Fruit fly (Drosophila melanogaster) whole organism, pupa: ENCODE results near the gene CG13039.

Source experiments
- CG10348 ChIP-seq: fragments of 200-800 bp; sonication (Bioruptor generic); IDR thresholded peaks from 2 replicates; pipeline ENCODE4 v1.3.6; 2022; ENCODE audit warnings: missing biosample characterization, missing genetic modification characterization
- CG12605 ChIP-seq: fragments of 200-800 bp; sonication (Bioruptor generic); IDR thresholded peaks from 2 replicates; pipeline ENCODE4 v1.3.6; 2022; ENCODE audit warnings: missing biosample characterization, missing genetic modification characterization
- CG13204 ChIP-seq: fragments of 200-800 bp; sonication (Bioruptor generic); optimal IDR thresholded peaks from 2 replicates; lab custom pipeline; 2018; ENCODE audit warnings: missing biosample characterization, mild to moderate bottlenecking, missing genetic modification characterization, moderate library complexity
- CG14655 ChIP-seq: fragments of 200-800 bp; sonication (Bioruptor generic); optimal IDR thresholded peaks from 3 replicates; lab custom pipeline; 2017; ENCODE audit warnings: mild to moderate bottlenecking, missing biosample characterization, missing genetic modification reagents, missing genetic modification characterization
- CG15710 ChIP-seq: fragments of 200-800 bp; sonication (Bioruptor generic); optimal IDR thresholded peaks from 2 replicates; lab custom pipeline; 2018; ENCODE audit warnings: missing biosample characterization, mild to moderate bottlenecking, missing genetic modification characterization, moderate library complexity
- CG17806 ChIP-seq: fragments of 200-800 bp; sonication (Bioruptor generic); optimal IDR thresholded peaks from 2 replicates; lab custom pipeline; 2018; ENCODE audit warnings: missing biosample characterization, mild to moderate bottlenecking, missing genetic modification characterization, moderate library complexity
- CG32121 ChIP-seq: fragments of 200-800 bp; sonication (Bioruptor generic); IDR thresholded peaks from 2 replicates; pipeline ENCODE4 v1.3.6; 2022; ENCODE audit warnings: missing biosample characterization, missing genetic modification characterization
- CG34367 ChIP-seq: fragments of 200-800 bp; sonication (Bioruptor generic); optimal IDR thresholded peaks from 2 replicates; lab custom pipeline; 2018; ENCODE audit warnings: missing biosample characterization, mild to moderate bottlenecking, missing genetic modification characterization
- CG4496 ChIP-seq: fragments of 200-800 bp; sonication (Bioruptor generic); IDR thresholded peaks from 3 replicates; pipeline ENCODE4 v1.3.6; 2022; ENCODE audit warnings: missing biosample characterization, missing genetic modification characterization
- CG8159 ChIP-seq: fragments of 200-800 bp; sonication (Bioruptor generic); optimal IDR thresholded peaks from 3 replicates; lab custom pipeline; 2018; ENCODE audit warnings: missing biosample characterization, mild to moderate bottlenecking, missing genetic modification characterization, moderate library complexity
- CG8301 ChIP-seq: fragments of 200-800 bp; sonication (Bioruptor generic); optimal IDR thresholded peaks from 2 replicates; lab custom pipeline; 2018; ENCODE audit warnings: missing biosample characterization, mild to moderate bottlenecking, missing genetic modification characterization
- CG9948 ChIP-seq: fragments of 200-800 bp; sonication (Bioruptor generic); optimal IDR thresholded peaks from 2 replicates; lab custom pipeline; 2018; ENCODE audit warnings: missing biosample characterization, mild to moderate bottlenecking, missing genetic modification characterization, moderate library complexity
- D1 ChIP-seq: fragments of 200-800 bp; sonication (Bioruptor generic); optimal IDR thresholded peaks from 2 replicates; lab custom pipeline; 2018; ENCODE audit warnings: missing biosample characterization, mild to moderate bottlenecking, missing genetic modification characterization, moderate library complexity
- EcR ChIP-seq: fragments of 200-800 bp; sonication (Bioruptor generic); optimal IDR thresholded peaks from 3 replicates; lab custom pipeline; 2019; ENCODE audit warnings: missing biosample characterization, missing genetic modification characterization, mild to moderate bottlenecking, moderate library complexity, missing genetic modification reagents
- Ets98B ChIP-seq: fragments of 200-800 bp; sonication (Bioruptor generic); IDR thresholded peaks from 2 replicates; pipeline ENCODE4 v1.3.6; 2022; ENCODE audit warnings: missing biosample characterization, missing genetic modification characterization
- Pif1A ChIP-seq: fragments of 200-800 bp; sonication (Bioruptor generic); optimal IDR thresholded peaks from 3 replicates; lab custom pipeline; 2016; ENCODE audit warnings: missing biosample characterization, missing genetic modification characterization
- Pif1B ChIP-seq: fragments of 200-800 bp; sonication (Bioruptor generic); optimal IDR thresholded peaks from 3 replicates; lab custom pipeline; 2016; ENCODE audit warnings: missing biosample characterization, missing genetic modification characterization
- Snoo ChIP-seq: fragments of 200-800 bp; sonication (Bioruptor generic); optimal IDR thresholded peaks from 3 replicates; lab custom pipeline; 2017; ENCODE audit warnings: missing biosample characterization, mild to moderate bottlenecking, missing genetic modification characterization, inconsistent platforms
- fd96Ca ChIP-seq: fragments of 200-800 bp; sonication (Bioruptor generic); IDR thresholded peaks from 3 replicates; pipeline ENCODE4 v1.3.6; 2022; ENCODE audit warnings: missing biosample characterization, missing genetic modification characterization
- gl ChIP-seq: fragments of 200-800 bp; sonication (Bioruptor generic); optimal IDR thresholded peaks from 2 replicates; lab custom pipeline; 2018; ENCODE audit warnings: missing biosample characterization, mild to moderate bottlenecking, missing genetic modification characterization
- rn ChIP-seq: fragments of 200-800 bp; sonication (Bioruptor generic); IDR thresholded peaks from 2 replicates; pipeline ENCODE4 v1.3.6; 2022; ENCODE audit warnings: missing biosample characterization, missing genetic modification characterization

The CG13039 gene

DNA sequence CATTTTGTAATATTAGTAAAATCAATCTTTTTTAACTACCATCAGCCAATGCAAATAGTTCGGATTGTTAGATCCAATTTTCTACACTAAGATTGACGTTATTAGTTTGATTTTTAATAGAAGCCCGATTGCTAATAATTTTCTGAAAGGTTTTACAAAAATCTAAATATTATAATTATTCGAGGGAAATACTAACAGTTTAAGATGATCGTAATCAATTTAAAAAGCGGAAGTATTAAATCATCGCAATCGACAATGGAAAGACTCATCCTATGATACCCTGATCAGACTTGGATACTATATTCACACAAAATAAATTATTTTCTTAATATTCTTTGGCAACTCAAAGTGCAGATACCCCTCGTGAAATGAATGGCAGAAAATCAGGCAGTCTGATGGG, 31.3 kb upstream of the CG13039 start:
- TF ChIP-seq CG8159 (tag; lab: Kevin White, UChicago) (peak; percentile 62), Pif1B (GFP tag; lab: Kevin White, UChicago) (no peak), CG12605 (GFP tag; lab: Robert Waterston, UW) (no peak), Ets98B (no peak), CG15710 (tag; lab: Kevin White, UChicago) (peak; percentile 16), D1 (peak; percentile 52), Pif1A (GFP tag; lab: Kevin White, UChicago) (no peak), CG34367 (tag; lab: Kevin White, UChicago) (no peak), CG14655 (GFP tag; lab: Kevin White, UChicago) (no peak), Snoo (tag; lab: Kevin White, UChicago) (no peak), CG32121 (GFP tag; lab: Robert Waterston, UW) (no peak), CG13204 (GFP tag; lab: Kevin White, UChicago) (no peak), CG9948 (tag; lab: Kevin White, UChicago) (peak; percentile 27), fd96Ca (no peak), rn (no peak), CG17806 (tag; lab: Kevin White, UChicago) (no peak), CG10348 (GFP tag; lab: Robert Waterston, UW) (no peak)

DNA sequence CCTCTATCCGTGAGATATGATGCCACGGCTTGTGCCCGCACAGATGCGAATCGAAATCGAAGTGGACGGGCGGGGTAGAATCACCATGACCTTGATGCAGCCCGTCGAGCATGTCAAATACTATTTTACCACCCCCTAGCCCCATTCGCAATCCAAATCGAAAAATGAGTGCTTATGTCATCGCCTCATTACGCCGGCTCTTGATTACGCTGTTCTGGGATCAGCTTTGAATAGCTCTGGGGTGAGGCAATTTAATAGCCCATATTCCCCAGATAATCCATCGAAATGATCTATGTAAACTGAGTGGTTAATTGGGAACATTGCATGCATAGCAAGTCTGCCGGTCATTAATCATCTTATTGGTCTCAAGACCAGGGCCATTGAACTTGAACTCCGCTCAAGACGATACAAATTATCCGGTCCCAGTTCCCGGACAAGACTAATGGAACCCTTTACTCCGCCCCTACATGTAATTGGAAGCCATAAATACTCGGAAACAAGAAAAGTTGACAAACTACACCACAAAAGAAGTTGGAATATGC, 30.7 kb upstream of the CG13039 start:
- TF ChIP-seq EcR (GFP tag; lab: Kevin White, UChicago) (peak; percentile 91), CG34367 (tag; lab: Kevin White, UChicago) (no peak)

DNA sequence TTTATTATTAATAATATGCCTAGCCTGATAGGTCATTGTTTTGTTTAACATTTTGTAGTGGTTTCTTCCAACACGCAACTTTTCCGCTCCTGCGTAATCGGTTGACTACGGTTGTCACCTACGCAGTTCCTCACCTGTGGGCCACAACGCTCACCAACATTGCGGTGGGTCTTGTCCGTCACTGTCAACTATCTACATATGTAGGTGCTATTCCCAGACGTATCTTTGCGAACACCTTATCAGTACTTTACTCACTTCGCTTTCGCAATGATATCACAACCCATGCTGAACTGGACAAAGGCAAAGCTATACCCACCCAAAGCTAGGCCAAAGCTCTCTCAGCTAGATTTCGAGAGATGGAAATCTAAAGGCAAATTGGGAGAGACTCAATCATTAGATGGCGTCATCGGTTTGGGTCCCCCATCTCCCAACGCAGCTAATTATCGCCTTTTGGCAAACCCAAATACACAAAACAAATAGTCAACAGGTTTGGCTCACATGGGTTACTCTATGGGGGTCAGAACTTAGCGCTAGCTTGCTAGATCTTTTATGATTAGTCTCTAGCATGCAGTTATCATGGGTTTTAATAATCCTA, 29.7 kb upstream of the CG13039 start:
- TF ChIP-seq gl (tag; lab: Kevin White, UChicago) (no peak), fd96Ca (0 out of 3 replicates have a peak, but pooled peaks have one; percentile 9)
- TF ChIP-seq, all 21 proteins: peak for 1

DNA sequence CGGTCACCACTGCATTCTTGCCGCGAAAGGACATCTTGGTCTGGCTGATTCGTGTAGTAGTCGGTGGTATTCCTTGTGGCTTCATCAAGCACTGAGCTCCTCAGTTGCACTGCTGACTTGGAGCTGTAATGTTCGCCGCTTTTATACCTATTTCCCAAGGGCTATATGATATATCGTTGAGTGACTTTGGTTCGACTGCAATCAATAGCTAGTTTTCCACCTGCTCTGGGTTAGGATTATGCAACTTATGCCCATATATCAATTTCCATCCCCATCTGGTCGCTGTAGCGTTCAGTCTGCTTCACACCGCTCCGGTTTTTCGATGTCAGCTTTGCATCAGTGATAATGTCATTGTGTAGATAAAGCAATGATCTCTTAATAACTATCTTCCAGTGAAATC, 27.6 kb upstream of the CG13039 start, which contains the start of gene Pdh:
Gene Pdh, minus strand, starts transcription at position 101 of the 400 bp plus-strand sequence.
- TF ChIP-seq CG8301 (tag; lab: Kevin White, UChicago): no peak

DNA sequence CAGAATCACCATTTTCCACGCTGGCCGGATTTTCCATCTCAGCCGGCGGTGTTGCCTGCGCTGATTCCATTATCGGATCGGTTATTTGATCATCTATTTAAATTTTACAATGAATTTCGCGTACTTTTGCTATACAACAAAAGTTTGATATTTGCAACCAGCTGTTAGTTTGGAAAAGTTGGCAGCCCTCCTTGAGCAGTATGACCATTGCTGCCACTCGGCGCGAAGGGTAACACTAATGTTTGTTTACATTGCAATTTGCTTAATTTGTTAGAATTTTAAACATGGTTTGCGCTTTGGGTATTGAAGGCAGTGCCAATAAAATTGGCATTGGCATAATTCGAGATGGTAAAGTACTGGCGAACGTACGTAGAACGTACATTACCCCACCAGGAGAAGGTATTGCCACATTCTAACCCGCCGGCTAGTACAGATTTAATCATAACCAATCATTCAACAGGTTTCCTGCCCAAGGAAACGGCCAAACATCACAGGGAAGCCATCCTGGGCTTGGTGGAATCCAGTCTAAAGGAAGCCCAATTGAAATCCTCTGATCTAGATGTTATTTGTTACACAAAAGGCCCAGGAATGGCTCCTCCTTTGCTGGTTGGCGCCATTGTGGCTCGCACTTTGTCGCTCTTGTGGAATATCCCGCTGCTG, 25.3 kb upstream of the CG13039 start, which contains the start of the genes Golgin104 and Tcs3:
Gene Golgin104, minus strand, starts transcription at position 182 of the 660 bp plus-strand sequence.
Gene Tcs3, plus strand, starts transcription at position 222 of the 660 bp plus-strand sequence.
- TF ChIP-seq CG34367 (tag; lab: Kevin White, UChicago) (no peak), CG14655 (GFP tag; lab: Kevin White, UChicago) (no peak), CG10348 (GFP tag; lab: Robert Waterston, UW) (no peak), rn (no peak), gl (tag; lab: Kevin White, UChicago) (no peak), Pif1A (GFP tag; lab: Kevin White, UChicago) (no peak), D1 (no peak), EcR (GFP tag; lab: Kevin White, UChicago) (no peak), CG13204 (GFP tag; lab: Kevin White, UChicago) (no peak), CG15710 (tag; lab: Kevin White, UChicago) (no peak), CG4496 (GFP tag; lab: Robert Waterston, UW) (no peak), CG8159 (tag; lab: Kevin White, UChicago) (no peak), fd96Ca (no peak; the same call in 2 of the 3 replicates), CG9948 (tag; lab: Kevin White, UChicago) (no peak), Ets98B (no peak), CG17806 (tag; lab: Kevin White, UChicago) (no peak)

DNA sequence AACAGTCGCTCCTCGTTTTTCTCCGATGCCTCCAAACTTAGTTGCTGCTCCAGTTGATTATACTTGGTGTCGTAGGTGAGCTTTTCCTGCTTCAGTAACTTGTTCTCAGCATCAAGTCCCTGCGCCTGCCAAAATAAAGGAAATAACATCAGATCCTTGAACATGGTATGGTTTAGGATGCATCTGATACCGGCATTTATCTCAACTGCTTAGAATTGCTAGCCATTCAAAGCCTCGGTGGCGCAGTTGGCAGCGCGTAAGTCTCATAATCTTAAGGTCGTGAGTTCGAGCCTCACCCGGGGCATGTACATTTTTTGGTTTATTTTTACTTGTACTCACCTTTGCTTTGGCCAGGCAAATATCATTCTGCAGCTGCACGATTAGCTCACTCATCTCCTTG, 23.1 kb upstream of the CG13039 start:
- TF ChIP-seq CG17806 (tag; lab: Kevin White, UChicago) (no peak), Ets98B (no peak), CG4496 (GFP tag; lab: Robert Waterston, UW) (no peak), Pif1A (GFP tag; lab: Kevin White, UChicago) (no peak), CG15710 (tag; lab: Kevin White, UChicago) (no peak), CG32121 (GFP tag; lab: Robert Waterston, UW) (no peak), CG8159 (tag; lab: Kevin White, UChicago) (no peak), CG34367 (tag; lab: Kevin White, UChicago) (no peak), D1 (no peak), rn (no peak), CG8301 (tag; lab: Kevin White, UChicago) (no peak), CG12605 (GFP tag; lab: Robert Waterston, UW) (no peak), fd96Ca (no peak), Pif1B (GFP tag; lab: Kevin White, UChicago) (no peak), EcR (GFP tag; lab: Kevin White, UChicago) (no peak), CG10348 (GFP tag; lab: Robert Waterston, UW) (no peak), CG13204 (GFP tag; lab: Kevin White, UChicago) (no peak), gl (tag; lab: Kevin White, UChicago) (no peak), CG14655 (GFP tag; lab: Kevin White, UChicago) (no peak)
- TF ChIP-seq, all 21 proteins: peak for 0
